Fruit fly (Drosophila melanogaster): ENCODE data around the gene cni.

DNA sequence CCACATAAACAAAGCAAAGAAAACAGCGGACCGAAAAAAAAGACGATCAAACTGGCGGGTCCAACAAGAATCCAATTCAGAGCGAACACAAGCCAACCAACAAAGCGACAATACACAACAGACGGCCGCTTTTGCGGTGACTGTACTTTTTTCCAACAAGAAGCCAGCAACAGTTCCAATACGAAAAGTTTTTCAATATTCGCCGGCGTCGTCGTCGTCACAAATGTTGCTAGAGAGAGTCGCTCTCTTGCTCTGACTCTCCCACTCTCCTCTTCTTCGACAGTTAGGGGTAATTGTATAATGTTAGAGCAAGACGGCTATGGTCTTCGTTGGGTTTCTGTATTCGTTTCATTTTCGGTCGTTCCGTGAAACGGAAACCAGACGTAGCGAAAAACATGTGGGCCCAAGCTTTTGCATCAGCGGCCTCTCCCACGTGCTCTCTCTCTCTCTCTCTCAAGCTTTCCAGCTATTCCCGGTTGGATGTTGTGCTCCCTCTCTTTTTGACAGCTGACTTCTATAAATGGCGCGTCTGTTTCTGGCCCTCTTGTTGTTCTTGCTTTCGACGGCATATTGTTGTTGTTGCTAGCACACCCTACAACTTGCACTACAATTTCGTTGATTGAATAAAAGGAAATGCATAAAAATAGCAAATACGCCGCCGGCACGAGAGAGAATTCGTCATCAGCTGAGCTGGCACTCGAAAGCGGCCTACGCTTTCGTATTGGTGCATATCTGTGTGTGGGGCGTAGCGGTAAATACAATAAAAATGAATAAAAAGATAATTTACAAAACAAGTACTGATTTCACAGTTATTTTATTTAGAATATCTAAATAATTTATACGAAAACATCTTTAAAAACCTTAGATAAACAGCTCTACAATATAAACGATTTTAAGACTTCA is 41.0 kb downstream of the cni start:
- TF ChIP-seq CG34367 (tag; optimal IDR thresholded peaks at IDR 0.05) (peak; percentile 49), CG8159 (tag; optimal IDR thresholded peaks at IDR 0.05) (peak; percentile 55), gl (tag; optimal IDR thresholded peaks at IDR 0.05) (peak; percentile 74), D1 (tag; optimal IDR thresholded peaks at IDR 0.05) (no peak), fd96Ca (GFP tag; IDR thresholded peaks at IDR 0.05) (no peak), CG10348 (GFP tag; IDR thresholded peaks at IDR 0.05) (no peak), CG4496 (GFP tag; IDR thresholded peaks at IDR 0.05) (no peak), CG8301 (tag; optimal IDR thresholded peaks at IDR 0.05) (peak; percentile 26), CG9948 (tag; optimal IDR thresholded peaks at IDR 0.05) (no peak)

All from whole organism, pupa.